Fruit fly (Drosophila melanogaster) whole organism, adult: ENCODE measurements around the gene Spt7.

ENCODE experiments used
- CG11617 ChIP-seq: fragments of 200-800 bp; sonication (Bioruptor generic); optimal IDR thresholded peaks from 2 replicates; lab custom pipeline; 2017; ENCODE audit warnings: mild to moderate bottlenecking, missing biosample characterization, missing genetic modification reagents, missing genetic modification characterization
- CG12768 ChIP-seq: fragments of 200-800 bp; sonication (Bioruptor generic); optimal IDR thresholded peaks from 2 replicates; lab custom pipeline; 2017; ENCODE audit warnings: missing biosample characterization, missing genetic modification characterization, mild to moderate bottlenecking, moderate library complexity, missing genetic modification reagents
- CG1620 ChIP-seq: fragments of 200-800 bp; sonication (Bioruptor generic); optimal IDR thresholded peaks from 2 replicates; lab custom pipeline; 2016; ENCODE audit warnings: missing biosample characterization, missing genetic modification characterization
- CG7045 ChIP-seq: fragments of 200-800 bp; sonication (Bioruptor generic); optimal IDR thresholded peaks from 2 replicates; lab custom pipeline; 2017; ENCODE audit warnings: missing biosample characterization, mild to moderate bottlenecking, missing genetic modification characterization
- CG7101 ChIP-seq: fragments of 200-800 bp; sonication (Bioruptor generic); optimal IDR thresholded peaks from 2 replicates; lab custom pipeline; 2018; ENCODE audit warnings: missing biosample characterization, mild to moderate bottlenecking, missing genetic modification characterization, moderate library complexity
- Crg-1 ChIP-seq: fragments of 200-800 bp; sonication (Bioruptor generic); optimal IDR thresholded peaks from 2 replicates; lab custom pipeline; 2016; ENCODE audit warnings: missing biosample characterization, missing genetic modification characterization
- cic ChIP-seq: fragments of 200-800 bp; sonication (Bioruptor generic); optimal IDR thresholded peaks from 2 replicates; lab custom pipeline; 2017; ENCODE audit warnings: missing biosample characterization, mild to moderate bottlenecking, missing genetic modification characterization, moderate library complexity
- cnc ChIP-seq, 2 experiments: fragments of >200 bp; optimal IDR thresholded peaks; 2 replicates each; lab custom pipeline; 2017
- ovo ChIP-seq: fragments of 200-800 bp; sonication (Bioruptor generic); optimal IDR thresholded peaks from 2 replicates; lab custom pipeline; 2016; ENCODE audit warnings: missing biosample characterization, missing genetic modification characterization

dm6 chrX:17850179-17850578, at the start of gene Spt7, which contains the start of gene CG15814:
- peak; percentile 43 for TF ChIP-seq CG7101 (tag; lab: Kevin White, UChicago)
- peak; percentile 69 for TF ChIP-seq Crg-1 (GFP tag; lab: Kevin White, UChicago)
- no peak for TF ChIP-seq CG7045 (GFP tag; lab: Kevin White, UChicago)
- TF ChIP-seq CG11617 (GFP tag; lab: Kevin White, UChicago), result peak; percentile 65
- TF ChIP-seq ovo, result peak; percentile 72
- TF ChIP-seq cic (GFP tag; lab: Kevin White, UChicago), result peak; percentile 40
- TF ChIP-seq CG1620, result peak; percentile 34
- no peak for TF ChIP-seq CG12768 (GFP tag; lab: Kevin White, UChicago)
- TF ChIP-seq cnc (optimal IDR thresholded peaks at IDR 0.05; lab: Kevin White, UChicago), result peak in 1 of 2 experiments; percentile 16
